Worm (Caenorhabditis elegans) whole organism, young adult: Measurements from ENCODE around the gene bgnt-1.5.

Experiments used
- F23B12.7 ChIP-seq: sonication (generic microtip); optimal IDR thresholded peaks from 2 replicates; lab custom pipeline; 2017; ENCODE audit warnings: missing genetic modification characterization, mild to moderate bottlenecking, missing compliant biosample characterization, antibody characterized with exemption, moderate library complexity; ENCODE audit not compliant: insufficient read depth
- K12H6.12 ChIP-seq: fragments of 200-800 bp; sonication (Bioruptor generic); optimal IDR thresholded peaks from 2 replicates; lab custom pipeline; 2018; ENCODE audit warnings: mild to moderate bottlenecking, missing genetic modification characterization, missing compliant biosample characterization
- Y53G8AR.9 ChIP-seq: fragments of 200-800 bp; sonication (Bioruptor generic); conservative IDR thresholded peaks from 2 replicates; pipeline ENCODE4 v1.3.6; 2022; ENCODE audit warnings: missing genetic modification reagents, missing genetic modification characterization, missing compliant biosample characterization
- Y79H2A.3 ChIP-seq: fragments of 200-800 bp; sonication (Bioruptor generic); conservative IDR thresholded peaks from 2 replicates; pipeline ENCODE4 v1.3.6; 2022; ENCODE audit warnings: missing genetic modification reagents, missing genetic modification characterization, missing compliant biosample characterization
- dpl-1 ChIP-seq: fragments of 150-350 bp; optimal IDR thresholded peaks from 2 replicates; lab custom pipeline; 2014; ENCODE audit warnings: missing biosample characterization, missing genetic modification reagents, missing genetic modification characterization
- ekl-4 ChIP-seq: fragments of 200-800 bp; sonication (Bioruptor generic); IDR thresholded peaks from 2 replicates; pipeline ENCODE4 v1.3.6; 2022; ENCODE audit warnings: missing genetic modification reagents, missing genetic modification characterization, missing compliant biosample characterization
- him-1 ChIP-seq: sonication (generic microtip); optimal IDR thresholded peaks from 2 replicates; lab custom pipeline; 2016; ENCODE audit warnings: missing genotype, missing genetic modification reagents, missing genetic modification characterization, missing compliant biosample characterization
- lin-35 ChIP-seq, 3 experiments: fragments of 150-350 bp in 2 of 3; sonication (generic microtip) in 1 of 3; optimal IDR thresholded peaks; 2 replicates each; lab custom pipeline; 2014 to 2018; ENCODE audit warnings: missing biosample characterization in 3 of 3, missing genetic modification characterization in 3 of 3, missing genetic modification reagents in 3 of 3
- nfya-2 ChIP-seq: fragments of 200-800 bp; sonication (Bioruptor generic); IDR thresholded peaks from 2 replicates; pipeline ENCODE4 v1.3.6; 2022; ENCODE audit warnings: missing genetic modification reagents, missing genetic modification characterization, missing compliant biosample characterization
- nhr-80 ChIP-seq: sonication (generic microtip); optimal IDR thresholded peaks from 2 replicates; lab custom pipeline; 2016; ENCODE audit warnings: missing genetic modification characterization, missing compliant biosample characterization
- sptf-2 ChIP-seq: fragments of 200-800 bp; sonication (Bioruptor generic); optimal IDR thresholded peaks from 2 replicates; lab custom pipeline; 2018; ENCODE audit warnings: mild to moderate bottlenecking, missing genetic modification characterization, missing compliant biosample characterization
- tlf-1 ChIP-seq: fragments of 200-800 bp; sonication (Bioruptor generic); optimal IDR thresholded peaks from 2 replicates; lab custom pipeline; 2018; ENCODE audit warnings: mild to moderate bottlenecking, missing genetic modification characterization, missing compliant biosample characterization
- ztf-3 ChIP-seq: fragments of 200-800 bp; sonication (Bioruptor generic); optimal IDR thresholded peaks from 2 replicates; lab custom pipeline; 2018; ENCODE audit warnings: mild to moderate bottlenecking, missing genetic modification characterization, missing compliant biosample characterization

DNA sequence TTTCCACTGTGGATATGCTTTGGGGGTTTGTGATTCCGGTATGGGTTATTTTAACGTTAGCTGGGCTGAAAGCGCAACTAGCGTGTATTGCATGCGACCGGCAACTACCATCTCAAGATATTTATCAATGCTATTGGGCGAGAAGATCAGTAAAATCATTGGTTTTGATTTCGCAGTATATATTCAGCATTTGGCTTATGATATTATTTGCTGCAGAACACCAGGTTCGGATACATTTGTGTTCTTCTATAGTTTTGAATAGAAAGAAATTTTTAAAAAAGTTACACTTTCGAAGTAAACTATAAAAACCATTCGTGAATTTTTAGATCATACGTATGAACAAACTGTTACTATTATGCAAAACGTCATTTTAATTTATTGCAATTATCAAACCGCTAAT lies 14.2 kb downstream of the bgnt-1.5 start:
- no peak for TF ChIP-seq Y53G8AR.9 (GFP tag; lab: Robert Waterston, UW)
- no peak for TF ChIP-seq Y79H2A.3 (GFP tag; lab: Robert Waterston, UW)
- no peak for TF ChIP-seq dpl-1 (GFP tag; lab: Kevin White, UChicago)
- no peak for TF ChIP-seq ekl-4 (GFP tag; lab: Robert Waterston, UW)
- no peak for TF ChIP-seq K12H6.12
- TF ChIP-seq him-1 (tag; lab: Kevin White, UChicago): no peak
- TF ChIP-seq F23B12.7 (tag; lab: Kevin White, UChicago): no peak
- no peak for TF ChIP-seq lin-35 (GFP tag; optimal IDR thresholded peaks at IDR 0.05; lab: Kevin White, UChicago)
- no peak for TF ChIP-seq nhr-80 (tag; lab: Kevin White, UChicago)
- no peak for TF ChIP-seq sptf-2 (GFP tag; lab: Kevin White, UChicago)
- TF ChIP-seq ztf-3 (GFP tag; lab: Kevin White, UChicago): no peak
- no peak for TF ChIP-seq tlf-1 (GFP tag; lab: Kevin White, UChicago)
- TF ChIP-seq nfya-2 (GFP tag; lab: Robert Waterston, UW): no peak
